Worm (Caenorhabditis elegans) whole organism, L1 larva: ENCODE results near the gene F31F4.11.

ENCODE experiments used
- aha-1 ChIP-seq: fragments of 150-350 bp; optimal IDR thresholded peaks from 2 replicates; lab custom pipeline; 2014; ENCODE audit warnings: missing biosample characterization, missing genetic modification characterization
- aly-2 ChIP-seq: fragments of 150-350 bp; optimal IDR thresholded peaks from 2 replicates; lab custom pipeline; 2014; ENCODE audit warnings: missing biosample characterization, missing genetic modification characterization
- fkh-8 ChIP-seq: sonication (generic microtip); optimal IDR thresholded peaks from 2 replicates; lab custom pipeline; 2016; ENCODE audit warnings: mild to moderate bottlenecking, missing genetic modification characterization, missing compliant biosample characterization
- mef-2 ChIP-seq: fragments of 150-350 bp; optimal IDR thresholded peaks from 2 replicates; lab custom pipeline; 2014; ENCODE audit warnings: missing biosample characterization, missing genetic modification characterization
- nhr-11 ChIP-seq: fragments of 150-350 bp; optimal IDR thresholded peaks from 2 replicates; lab custom pipeline; 2014; ENCODE audit warnings: missing biosample characterization, missing genetic modification characterization
- nhr-19 ChIP-seq: fragments of 200-800 bp; sonication (Bioruptor generic); conservative IDR thresholded peaks from 2 replicates; pipeline ENCODE4 v1.3.6; 2022; ENCODE audit warnings: missing genetic modification characterization, missing compliant biosample characterization
- nhr-77 ChIP-seq: fragments of 150-350 bp; optimal IDR thresholded peaks from 2 replicates; lab custom pipeline; 2014; ENCODE audit warnings: missing biosample characterization, missing genetic modification characterization
- unc-86 ChIP-seq: sonication (generic microtip); optimal IDR thresholded peaks from 2 replicates; lab custom pipeline; 2016; ENCODE audit warnings: missing genetic modification characterization, missing compliant biosample characterization
- vab-15 ChIP-seq: sonication (generic microtip); optimal IDR thresholded peaks from 2 replicates; lab custom pipeline; 2017; ENCODE audit warnings: missing genotype, mild to moderate bottlenecking, missing genetic modification characterization, missing compliant biosample characterization
- ztf-11 ChIP-seq, 2 experiments: sonication (generic microtip); optimal IDR thresholded peaks; 2 replicates each; lab custom pipeline; 2016 to 2017; ENCODE audit warnings: missing genetic modification characterization in 2 of 2, missing biosample characterization in 1 of 2, missing compliant biosample characterization in 1 of 2

DNA sequence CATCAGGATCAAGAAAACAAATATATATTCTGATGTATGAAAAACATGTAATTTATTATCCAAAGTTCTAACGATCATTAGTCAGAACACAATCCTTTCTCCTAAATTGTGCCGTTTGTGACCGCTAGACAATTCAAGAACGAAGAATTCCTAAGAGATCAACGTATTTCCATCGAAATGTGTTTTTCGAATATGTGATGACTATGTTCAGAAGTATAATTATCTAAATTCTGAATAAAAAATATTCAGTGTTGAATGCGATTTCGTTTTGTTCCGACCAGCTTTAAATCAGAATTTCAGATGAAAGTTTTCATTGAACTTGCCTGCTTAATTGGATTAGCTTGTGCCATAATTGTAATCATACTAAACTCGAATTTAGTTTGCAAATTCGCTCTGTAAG lies 38.0 kb upstream of the F31F4.11 start, which contains the start of gene srbc-37:
- TF ChIP-seq nhr-19 (GFP tag; lab: Robert Waterston, UW) (no peak), ztf-11 (tag; optimal IDR thresholded peaks at IDR 0.05; lab: Kevin White, UChicago) (no peak), unc-86 (tag; lab: Kevin White, UChicago) (no peak), mef-2 (tag; lab: Kevin White, UChicago) (no peak), nhr-11 (tag; lab: Kevin White, UChicago) (no peak), aly-2 (tag; lab: Kevin White, UChicago) (no peak), aha-1 (tag; lab: Kevin White, UChicago) (no peak), nhr-77 (tag; lab: Kevin White, UChicago) (no peak), vab-15 (tag; lab: Kevin White, UChicago) (no peak), fkh-8 (tag; lab: Kevin White, UChicago) (no peak)
